Worm (Caenorhabditis elegans) whole organism, mixed stage, embryonic: ENCODE data around the gene pals-30.

Experiments
- M03D4.4 ChIP-seq: sonication (generic microtip); optimal IDR thresholded peaks from 2 replicates; lab custom pipeline; 2017; ENCODE audit warnings: mild to moderate bottlenecking, missing genetic modification characterization, missing compliant biosample characterization
- bed-3 ChIP-seq: fragments of 200-800 bp; sonication (Bioruptor generic); optimal IDR thresholded peaks from 3 replicates; lab custom pipeline; 2018; ENCODE audit warnings: mild to moderate bottlenecking, missing genetic modification characterization, moderate library complexity, missing compliant biosample characterization
- blmp-1 ChIP-seq: fragments of 150-350 bp; optimal IDR thresholded peaks from 2 replicates; lab custom pipeline; 2014; ENCODE audit warnings: missing biosample characterization, missing genetic modification characterization
- ceh-39 ChIP-seq: fragments of 150-350 bp; optimal IDR thresholded peaks from 2 replicates; lab custom pipeline; 2014; ENCODE audit warnings: missing biosample characterization, missing genetic modification characterization
- ceh-43 ChIP-seq: fragments of 200-800 bp; sonication (Bioruptor generic); optimal IDR thresholded peaks from 2 replicates; lab custom pipeline; 2018; ENCODE audit warnings: mild to moderate bottlenecking, missing genetic modification characterization, moderate library complexity, missing compliant biosample characterization
- ceh-83 ChIP-seq: fragments of 200-800 bp; sonication (Bioruptor generic); optimal IDR thresholded peaks from 2 replicates; lab custom pipeline; 2018; ENCODE audit warnings: mild to moderate bottlenecking, missing genetic modification characterization, missing compliant biosample characterization
- ces-1 ChIP-seq: fragments of 150-350 bp; optimal IDR thresholded peaks from 2 replicates; lab custom pipeline; 2014; ENCODE audit warnings: missing biosample characterization, missing genetic modification reagents, missing genetic modification characterization
- cnd-1 ChIP-seq: fragments of 200-800 bp; sonication (Bioruptor generic); optimal IDR thresholded peaks from 2 replicates; lab custom pipeline; 2018; ENCODE audit warnings: mild to moderate bottlenecking, missing genetic modification characterization, missing compliant biosample characterization
- drap-1 ChIP-seq: fragments of 200-800 bp; sonication (Bioruptor generic); optimal IDR thresholded peaks from 3 replicates; lab custom pipeline; 2018; ENCODE audit warnings: mild to moderate bottlenecking, missing genetic modification characterization, missing compliant biosample characterization
- elt-1 ChIP-seq: sonication (generic microtip); optimal IDR thresholded peaks from 2 replicates; lab custom pipeline; 2017; ENCODE audit warnings: missing genetic modification characterization, mild to moderate bottlenecking, missing compliant biosample characterization, antibody characterized with exemption, moderate library complexity, borderline replicate concordance; ENCODE audit not compliant: insufficient read depth
- elt-3 ChIP-seq: fragments of 150-350 bp; optimal IDR thresholded peaks from 2 replicates; lab custom pipeline; 2014; ENCODE audit warnings: missing biosample characterization, missing genetic modification characterization
- flh-1 ChIP-seq: fragments of 200-800 bp; sonication (Bioruptor generic); optimal IDR thresholded peaks from 2 replicates; lab custom pipeline; 2018; ENCODE audit warnings: mild to moderate bottlenecking, missing genetic modification characterization, moderate library complexity, missing compliant biosample characterization
- ham-2 ChIP-seq: fragments of 200-800 bp; sonication (Bioruptor generic); optimal IDR thresholded peaks from 2 replicates; lab custom pipeline; 2018; ENCODE audit warnings: mild to moderate bottlenecking, missing genetic modification characterization, missing compliant biosample characterization
- lin-13 ChIP-seq: fragments of 150-350 bp; optimal IDR thresholded peaks from 2 replicates; lab custom pipeline; 2014; ENCODE audit warnings: missing biosample characterization, missing genetic modification characterization
- lin-32 ChIP-seq: fragments of 200-800 bp; sonication (Bioruptor generic); optimal IDR thresholded peaks from 2 replicates; lab custom pipeline; 2018; ENCODE audit warnings: mild to moderate bottlenecking, missing genetic modification characterization, missing compliant biosample characterization
- lsy-2 ChIP-seq: fragments of 150-350 bp; optimal IDR thresholded peaks from 2 replicates; lab custom pipeline; 2014; ENCODE audit warnings: missing biosample characterization, missing genetic modification characterization
- mab-5 ChIP-seq: fragments of 150-350 bp; optimal IDR thresholded peaks from 2 replicates; lab custom pipeline; 2014; ENCODE audit warnings: missing biosample characterization, missing genetic modification characterization
- mep-1 ChIP-seq: fragments of 150-350 bp; optimal IDR thresholded peaks from 2 replicates; lab custom pipeline; 2017; ENCODE audit warnings: missing biosample characterization, missing genetic modification reagents, missing genetic modification characterization, inconsistent platforms
- mls-2 ChIP-seq: sonication (generic microtip); optimal IDR thresholded peaks from 2 replicates; lab custom pipeline; 2016; ENCODE audit warnings: mild to moderate bottlenecking, missing genetic modification characterization, moderate library complexity, missing compliant biosample characterization
- nhr-12 ChIP-seq: fragments of 150-350 bp; optimal IDR thresholded peaks from 2 replicates; lab custom pipeline; 2014; ENCODE audit warnings: missing biosample characterization, missing genetic modification characterization
- nhr-2 ChIP-seq: fragments of 150-350 bp; optimal IDR thresholded peaks from 2 replicates; lab custom pipeline; 2014; ENCODE audit warnings: missing biosample characterization, missing genetic modification characterization
- nhr-237 ChIP-seq: fragments of 150-350 bp; optimal IDR thresholded peaks from 2 replicates; lab custom pipeline; 2014; ENCODE audit warnings: missing biosample characterization, missing genetic modification characterization
- nhr-28 ChIP-seq: fragments of 150-350 bp; optimal IDR thresholded peaks from 2 replicates; lab custom pipeline; 2014; ENCODE audit warnings: missing biosample characterization, missing genetic modification characterization
- nhr-76 ChIP-seq: sonication (generic microtip); optimal IDR thresholded peaks from 2 replicates; lab custom pipeline; 2017; ENCODE audit warnings: missing biosample characterization, missing genetic modification characterization
- pha-4 ChIP-seq: fragments of 150-350 bp; optimal IDR thresholded peaks from 2 replicates; lab custom pipeline; 2018; ENCODE audit warnings: missing biosample characterization, missing genetic modification reagents, missing genetic modification characterization
- sem-2 ChIP-seq: fragments of 200-800 bp; sonication (Bioruptor generic); optimal IDR thresholded peaks from 2 replicates; lab custom pipeline; 2018; ENCODE audit warnings: mild to moderate bottlenecking, missing genetic modification characterization, missing compliant biosample characterization
- sptf-1 ChIP-seq: sonication (generic microtip); optimal IDR thresholded peaks from 2 replicates; lab custom pipeline; 2017; ENCODE audit warnings: mild to moderate bottlenecking, missing genetic modification characterization, moderate library complexity, missing compliant biosample characterization
- tbx-8 ChIP-seq: fragments of 200-800 bp; sonication (Bioruptor generic); optimal IDR thresholded peaks from 2 replicates; lab custom pipeline; 2018; ENCODE audit warnings: mild to moderate bottlenecking, missing genetic modification characterization, moderate library complexity, missing compliant biosample characterization
- unc-120 ChIP-seq: sonication (generic microtip); optimal IDR thresholded peaks from 2 replicates; lab custom pipeline; 2017; ENCODE audit warnings: missing genetic modification characterization, missing compliant biosample characterization; ENCODE audit not compliant: poor library complexity, severe bottlenecking
- unc-39 ChIP-seq: fragments of 150-350 bp; optimal IDR thresholded peaks from 2 replicates; lab custom pipeline; 2014; ENCODE audit warnings: missing biosample characterization, missing genetic modification characterization
- unc-62 ChIP-seq: fragments of 150-350 bp; optimal IDR thresholded peaks from 2 replicates; lab custom pipeline; 2014; ENCODE audit warnings: missing biosample characterization, missing genetic modification reagents, missing genetic modification characterization
- zip-8 ChIP-seq: fragments of 150-350 bp; optimal IDR thresholded peaks from 2 replicates; lab custom pipeline; 2014; ENCODE audit warnings: missing biosample characterization, missing genetic modification characterization
- ztf-11 ChIP-seq: fragments of 150-350 bp; optimal IDR thresholded peaks from 2 replicates; lab custom pipeline; 2014; ENCODE audit warnings: missing biosample characterization, missing genetic modification characterization

Gene pals-30

DNA sequence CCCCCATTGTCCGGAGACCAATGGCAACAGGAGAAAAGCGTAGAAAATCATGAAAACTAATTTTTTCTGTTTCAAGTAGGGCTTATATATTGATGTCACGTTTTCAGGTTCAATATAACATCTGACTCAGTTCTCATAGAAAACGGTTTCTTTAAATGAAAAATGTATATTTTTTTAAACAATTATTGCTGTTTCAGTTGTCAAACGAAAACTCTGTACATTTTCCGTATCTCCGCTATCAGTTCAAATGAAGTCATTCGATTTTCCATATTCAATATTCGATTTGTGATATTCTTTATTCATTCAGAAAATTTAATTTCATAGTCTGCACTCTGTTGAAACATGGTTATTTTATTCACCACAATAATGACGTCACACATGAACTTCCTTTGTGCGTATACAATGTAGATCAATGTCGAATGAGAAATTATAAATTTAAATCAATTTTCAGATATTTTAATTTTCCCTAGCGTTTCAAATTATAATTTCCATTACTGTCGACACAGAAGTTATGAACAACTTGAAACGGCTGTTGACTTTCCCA is 27.0 kb upstream of the pals-30 start, which contains the start of gene Y57G11B.8:
Gene Y57G11B.8, minus strand, starts transcription at position 51 of the 544 bp plus-strand sequence.
- TF ChIP-seq sptf-1 (no peak), pha-4 (tag; lab: Kevin White, UChicago) (no peak), ham-2 (GFP tag; lab: Kevin White, UChicago) (no peak), nhr-76 (tag; lab: Kevin White, UChicago) (no peak), ztf-11 (tag; lab: Kevin White, UChicago) (no peak), lsy-2 (tag; lab: Kevin White, UChicago) (no peak), nhr-237 (tag; lab: Kevin White, UChicago) (no peak), drap-1 (no peak), unc-120 (tag; lab: Kevin White, UChicago) (no peak), ceh-39 (tag; lab: Kevin White, UChicago) (no peak), mab-5 (no peak), bed-3 (GFP tag; lab: Kevin White, UChicago) (no peak), ceh-43 (GFP tag; lab: Kevin White, UChicago) (no peak), flh-1 (no peak), lin-13 (tag; lab: Kevin White, UChicago) (no peak), unc-62 (GFP tag; lab: Kevin White, UChicago) (no peak), unc-39 (tag; lab: Kevin White, UChicago) (no peak)

ce11 chrIV:14576471-14576870 is 24.7 kb upstream of the pals-30 start:
- TF ChIP-seq M03D4.4 (tag; lab: Kevin White, UChicago), result peak; percentile 63
- TF ChIP-seq flh-1, result peak; percentile 16
- TF ChIP-seq ces-1 (GFP tag; lab: Kevin White, UChicago), result no peak
- no peak for TF ChIP-seq pha-4 (tag; lab: Kevin White, UChicago)
- peak; percentile 81 for TF ChIP-seq ceh-83 (GFP tag; lab: Kevin White, UChicago)
- peak; percentile 71 for TF ChIP-seq cnd-1 (tag; lab: Kevin White, UChicago)
- TF ChIP-seq bed-3 (GFP tag; lab: Kevin White, UChicago), result peak; percentile 22
- TF ChIP-seq elt-1 (tag; lab: Kevin White, UChicago), result no peak
- TF ChIP-seq unc-62 (GFP tag; lab: Kevin White, UChicago), result no peak
- TF ChIP-seq mls-2, result no peak
- no peak for TF ChIP-seq mab-5
- TF ChIP-seq ham-2 (GFP tag; lab: Kevin White, UChicago), result peak; percentile 71

DNA sequence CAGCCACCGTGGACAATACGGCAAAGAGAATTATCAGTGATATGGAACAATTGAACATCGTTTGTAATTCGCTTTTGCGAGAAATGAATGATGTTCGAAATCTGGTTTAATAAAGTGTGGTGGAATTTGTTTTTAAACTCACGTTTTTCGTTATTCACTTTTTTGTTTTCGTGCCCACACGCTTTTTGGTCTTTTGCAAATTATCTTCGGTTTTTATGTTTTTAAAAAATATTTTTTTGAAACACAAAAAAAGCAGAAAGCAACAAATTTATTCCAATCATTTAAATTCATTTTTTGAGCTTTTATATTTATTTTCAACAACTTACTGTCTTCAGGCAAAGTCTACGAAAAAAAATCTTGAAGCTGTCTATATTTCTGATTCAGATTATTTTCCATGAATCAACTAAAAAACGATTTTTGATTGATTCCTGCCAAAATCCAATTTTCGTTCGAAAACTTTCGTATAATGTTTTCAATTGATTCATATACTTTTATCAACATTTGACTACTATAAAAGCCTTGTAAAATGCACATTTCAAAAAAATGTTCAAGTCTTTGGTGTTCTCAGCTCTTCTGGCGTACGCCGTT is 22.6 kb upstream of the pals-30 start, which contains the start of the genes Y57G11B.3 and Y57G11B.5:
Gene Y57G11B.3, minus strand, starts transcription at position 101 of the 588 bp plus-strand sequence.
Gene Y57G11B.5, plus strand, starts transcription at position 538 of the 588 bp plus-strand sequence.
- no peak for TF ChIP-seq nhr-237 (tag; lab: Kevin White, UChicago)
- TF ChIP-seq nhr-12 (tag; lab: Kevin White, UChicago), result no peak
- TF ChIP-seq lsy-2 (tag; lab: Kevin White, UChicago), result no peak
- no peak for TF ChIP-seq M03D4.4 (tag; lab: Kevin White, UChicago)
- TF ChIP-seq, all 35 proteins: peak for 0

ce11 chrIV:14573068-14573467 is 21.3 kb upstream of the pals-30 start:
- TF ChIP-seq unc-120 (tag; lab: Kevin White, UChicago) (no peak), zip-8 (tag; lab: Kevin White, UChicago) (no peak), lsy-2 (tag; lab: Kevin White, UChicago) (no peak), ceh-83 (GFP tag; lab: Kevin White, UChicago) (no peak), mab-5 (no peak), nhr-12 (tag; lab: Kevin White, UChicago) (no peak), blmp-1 (tag; lab: Kevin White, UChicago) (no peak)

DNA sequence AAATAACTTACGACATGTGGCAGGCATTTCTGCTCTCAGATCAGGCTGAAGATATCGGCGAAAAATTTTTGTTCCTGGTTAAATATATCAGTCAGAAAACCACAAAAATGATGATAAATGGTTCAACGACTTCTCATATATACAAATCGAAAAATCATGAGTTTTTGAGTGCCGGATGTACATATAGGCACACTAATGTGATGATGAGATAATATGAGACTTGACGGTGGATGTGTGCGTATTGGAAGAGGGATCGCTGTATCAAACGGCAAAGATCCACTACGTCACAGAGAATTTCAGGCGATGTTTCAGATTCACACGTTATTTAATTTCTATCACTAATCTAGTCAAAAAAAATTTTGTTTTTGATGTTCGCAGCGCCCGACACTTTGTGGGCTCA is 20.8 kb upstream of the pals-30 start, which contains the start of gene glb-34:
Gene glb-34, minus strand, starts transcription at position 101 of the 400 bp plus-strand sequence.
- TF ChIP-seq nhr-2 (tag; lab: Kevin White, UChicago), result no peak
- no peak for TF ChIP-seq nhr-237 (tag; lab: Kevin White, UChicago)
- TF ChIP-seq lin-32 (GFP tag; lab: Kevin White, UChicago), result no peak
- TF ChIP-seq zip-8 (tag; lab: Kevin White, UChicago), result no peak
- TF ChIP-seq ceh-83 (GFP tag; lab: Kevin White, UChicago), result no peak
- no peak for TF ChIP-seq ham-2 (GFP tag; lab: Kevin White, UChicago)
- no peak for TF ChIP-seq unc-62 (GFP tag; lab: Kevin White, UChicago)
- TF ChIP-seq nhr-76 (tag; lab: Kevin White, UChicago), result no peak
- no peak for TF ChIP-seq flh-1
- TF ChIP-seq tbx-8 (GFP tag; lab: Kevin White, UChicago), result no peak
- TF ChIP-seq nhr-28, result no peak
- no peak for TF ChIP-seq pha-4 (tag; lab: Kevin White, UChicago)
- TF ChIP-seq drap-1, result no peak
- TF ChIP-seq mep-1 (tag; lab: Kevin White, UChicago), result no peak
- TF ChIP-seq mab-5, result no peak
- TF ChIP-seq elt-3 (tag; lab: Kevin White, UChicago), result no peak
- TF ChIP-seq sem-2 (GFP tag; lab: Kevin White, UChicago), result no peak
